Fruit fly (Drosophila melanogaster): ENCODE results near the gene msn.
A peak's percentile ranks its signal among the peaks of the same experiment; 100 is the strongest.

msn gene

DNA sequence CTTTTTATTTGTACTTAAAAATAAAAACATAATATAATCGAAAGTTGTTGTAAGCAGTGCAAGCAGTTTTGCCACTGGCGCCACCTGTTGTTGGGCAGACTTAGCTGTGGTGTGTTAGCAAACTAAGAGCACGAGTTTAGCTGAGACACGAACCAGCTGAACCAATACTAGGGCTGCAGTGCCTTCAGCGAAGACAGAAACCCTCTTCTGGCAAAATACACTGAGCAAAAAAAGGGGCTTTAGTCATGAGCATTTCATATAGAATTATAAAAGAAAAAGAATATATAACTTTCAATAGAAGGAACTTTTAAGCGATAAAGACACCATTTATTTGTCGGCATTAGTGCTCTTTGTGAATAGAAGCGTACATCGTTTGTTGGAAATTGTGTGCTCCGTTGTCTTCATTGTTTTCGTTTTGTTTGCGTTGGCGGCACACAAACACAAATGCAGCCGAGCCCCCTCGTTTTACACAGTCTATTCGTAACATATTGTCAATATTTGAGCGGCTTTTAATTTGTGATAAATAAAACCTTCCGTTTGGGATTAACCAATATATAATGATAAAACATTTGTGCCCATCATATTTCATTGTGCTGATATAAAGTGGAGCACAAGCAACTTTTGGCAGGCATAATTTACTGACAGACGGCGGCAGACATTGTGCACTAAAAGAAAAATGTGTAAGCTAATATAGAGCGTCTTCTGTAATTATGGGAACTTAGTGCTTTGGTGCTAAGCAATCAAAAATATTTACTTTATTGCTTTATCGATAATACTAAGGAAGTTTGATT lies 54.8 kb downstream of the msn start:
- TF ChIP-seq CG7101 (tag; optimal IDR thresholded peaks at IDR 0.05): peak; percentile 7
- peak; percentile 46 for TF ChIP-seq CG1620 (GFP tag; optimal IDR thresholded peaks at IDR 0.05)
- peak; percentile 22 for TF ChIP-seq CG12768 (GFP tag; optimal IDR thresholded peaks at IDR 0.05)
- TF ChIP-seq tj (GFP tag; optimal IDR thresholded peaks at IDR 0.05): peak; percentile 24
- TF ChIP-seq cnc (optimal IDR thresholded peaks at IDR 0.05): no peak
- TF ChIP-seq toe (GFP tag; optimal IDR thresholded peaks at IDR 0.05): peak; percentile 62
- peak; percentile 58 for TF ChIP-seq CG7045 (GFP tag; optimal IDR thresholded peaks at IDR 0.05)
- TF ChIP-seq cic (GFP tag; optimal IDR thresholded peaks at IDR 0.05): peak; percentile 33
- peak; percentile 58 for TF ChIP-seq CG5204 (GFP tag; optimal IDR thresholded peaks at IDR 0.05)
- no peak for TF ChIP-seq kay (GFP tag; ENCODE audit: borderline replicate concordance)
- TF ChIP-seq pad (GFP tag; optimal IDR thresholded peaks at IDR 0.05): peak; percentile 23
- peak; percentile 63 for TF ChIP-seq CG11617 (GFP tag; optimal IDR thresholded peaks at IDR 0.05)
- TF ChIP-seq Crg-1 (GFP tag; optimal IDR thresholded peaks at IDR 0.05): peak; percentile 41
- peak; percentile 47 for TF ChIP-seq CG14711 (tag; optimal IDR thresholded peaks at IDR 0.05)
- peak; percentile 46 for TF ChIP-seq CG33017 (tag; optimal IDR thresholded peaks at IDR 0.05)
- no peak for TF ChIP-seq ovo (GFP tag; optimal IDR thresholded peaks at IDR 0.05)
- peak; percentile 21 for TF ChIP-seq Clk (GFP tag; optimal IDR thresholded peaks at IDR 0.05)
- TF ChIP-seq bab1 (GFP tag; optimal IDR thresholded peaks at IDR 0.05): peak; percentile 60
- TF ChIP-seq Hr96 (GFP tag; optimal IDR thresholded peaks at IDR 0.05): peak; percentile 13
- TF ChIP-seq Mnt (GFP tag; optimal IDR thresholded peaks at IDR 0.05): peak; percentile 45

dm6 chr3L:2530635-2531034 lies 55.7 kb downstream of the msn start:
- no peak for TF ChIP-seq CG11617 (GFP tag; optimal IDR thresholded peaks at IDR 0.05)
- no peak for TF ChIP-seq bab1 (GFP tag; optimal IDR thresholded peaks at IDR 0.05)
- no peak for TF ChIP-seq CG1620 (GFP tag; optimal IDR thresholded peaks at IDR 0.05)
- TF ChIP-seq kay (GFP tag; ENCODE audit: borderline replicate concordance): no peak
- TF ChIP-seq CG33017 (tag; optimal IDR thresholded peaks at IDR 0.05): no peak
- TF ChIP-seq toe (GFP tag; optimal IDR thresholded peaks at IDR 0.05): no peak
- no peak for TF ChIP-seq CG5204 (GFP tag; optimal IDR thresholded peaks at IDR 0.05)
- no peak for TF ChIP-seq ovo (GFP tag; optimal IDR thresholded peaks at IDR 0.05)
- TF ChIP-seq Hr96 (GFP tag; optimal IDR thresholded peaks at IDR 0.05): no peak
- no peak for TF ChIP-seq pad (GFP tag; optimal IDR thresholded peaks at IDR 0.05)
- no peak for TF ChIP-seq CG7045 (GFP tag; optimal IDR thresholded peaks at IDR 0.05)
- no peak for TF ChIP-seq Crg-1 (GFP tag; optimal IDR thresholded peaks at IDR 0.05)

- no peak for TF ChIP-seq CG7045 (GFP tag; optimal IDR thresholded peaks at IDR 0.05)
- no peak for TF ChIP-seq CG12768 (GFP tag; optimal IDR thresholded peaks at IDR 0.05)
- no peak for TF ChIP-seq CG11617 (GFP tag; optimal IDR thresholded peaks at IDR 0.05)
- no peak for TF ChIP-seq Crg-1 (GFP tag; optimal IDR thresholded peaks at IDR 0.05)
These were observed 56.2 kb downstream of the msn start for dm6 chr3L:2530090-2530489.

- TF ChIP-seq tj (GFP tag; optimal IDR thresholded peaks at IDR 0.05) (no peak), toe (GFP tag; optimal IDR thresholded peaks at IDR 0.05) (no peak), Mnt (GFP tag; optimal IDR thresholded peaks at IDR 0.05) (no peak), CG12768 (GFP tag; optimal IDR thresholded peaks at IDR 0.05) (no peak), kay (GFP tag; ENCODE audit: borderline replicate concordance) (no peak), Hr96 (GFP tag; optimal IDR thresholded peaks at IDR 0.05) (no peak), CG11617 (GFP tag; optimal IDR thresholded peaks at IDR 0.05) (no peak), CG5204 (GFP tag; optimal IDR thresholded peaks at IDR 0.05) (no peak), CG1620 (GFP tag; optimal IDR thresholded peaks at IDR 0.05) (no peak), bab1 (GFP tag; optimal IDR thresholded peaks at IDR 0.05) (no peak), ovo (GFP tag; optimal IDR thresholded peaks at IDR 0.05) (no peak), CG14711 (tag; optimal IDR thresholded peaks at IDR 0.05) (no peak), Crg-1 (GFP tag; optimal IDR thresholded peaks at IDR 0.05) (no peak), cnc (optimal IDR thresholded peaks at IDR 0.05) (no peak), cic (GFP tag; optimal IDR thresholded peaks at IDR 0.05) (no peak)
These were observed 59.5 kb downstream of the msn start, which contains the start of gene CG32295 for dm6 chr3L:2526873-2527272. TSS of gene CG32295 (minus strand) at chr3L:2526973.

- no peak for TF ChIP-seq Crg-1 (GFP tag; optimal IDR thresholded peaks at IDR 0.05)
- no peak for TF ChIP-seq CG12768 (GFP tag; optimal IDR thresholded peaks at IDR 0.05)
- TF ChIP-seq CG5204 (GFP tag; optimal IDR thresholded peaks at IDR 0.05): no peak
- TF ChIP-seq cic (GFP tag; optimal IDR thresholded peaks at IDR 0.05): no peak
- no peak for TF ChIP-seq toe (GFP tag; optimal IDR thresholded peaks at IDR 0.05)
- no peak for TF ChIP-seq Hr96 (GFP tag; optimal IDR thresholded peaks at IDR 0.05)
These were observed 71.1 kb downstream of the msn start for dm6 chr3L:2515197-2515596.

Measured in whole organism, adult.